Worm (Caenorhabditis elegans): Measurements from ENCODE around the gene Y62H9A.16.

DNA sequence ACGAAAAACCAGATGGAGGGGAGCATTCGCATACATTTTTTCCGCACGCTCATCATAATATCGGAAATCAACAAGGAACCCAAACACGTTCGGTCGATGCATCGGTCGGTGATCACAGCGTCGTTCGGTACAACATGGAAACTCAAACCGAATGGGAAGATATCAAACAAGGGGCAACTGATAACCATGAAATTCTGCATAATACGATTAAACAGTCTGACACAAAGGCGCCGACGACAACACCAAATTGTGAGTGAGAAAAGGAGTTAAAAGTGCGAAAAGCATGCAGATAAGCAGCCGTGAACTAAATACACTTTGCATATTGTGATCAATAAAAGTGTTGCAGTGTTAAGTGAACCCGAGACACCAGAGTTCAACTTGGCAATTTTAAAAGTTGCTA, 7.1 kb downstream of the Y62H9A.16 start:
- TF ChIP-seq mdl-1 (tag; optimal IDR thresholded peaks at IDR 0.05) (no peak), nfya-1 (tag; optimal IDR thresholded peaks at IDR 0.05; ENCODE audit: insufficient read depth) (no peak), fkh-10 (GFP tag; optimal IDR thresholded peaks at IDR 0.05) (no peak)

Measured in whole organism, L3 larva.